Worm (Caenorhabditis elegans): ENCODE measurements around the gene kin-16.

ce11 chrII:9441838-9442237, 5.9 kb upstream of the kin-16 start, which contains the start of gene chil-16:
- TF ChIP-seq unc-39 (tag; optimal IDR thresholded peaks at IDR 0.05) (no peak), unc-62 (GFP tag; optimal IDR thresholded peaks at IDR 0.05) (no peak), unc-55 (GFP tag; optimal IDR thresholded peaks at IDR 0.05) (no peak), lin-13 (GFP tag; optimal IDR thresholded peaks at IDR 0.05) (no peak), nhr-237 (tag; optimal IDR thresholded peaks at IDR 0.05) (no peak), elt-1 (tag; optimal IDR thresholded peaks at IDR 0.05) (no peak), lin-39 (tag; optimal IDR thresholded peaks at IDR 0.05) (no peak), elt-3 (tag; optimal IDR thresholded peaks at IDR 0.05) (no peak)
